Worm (Caenorhabditis elegans) whole organism, young adult: ENCODE results near the gene F44D12.10.

ENCODE experiments used
- B0019.2 ChIP-seq: fragments of 200-800 bp; sonication (Bioruptor generic); conservative IDR thresholded peaks from 2 replicates; pipeline ENCODE4 v1.3.6; 2022; ENCODE audit warnings: missing genetic modification reagents, missing genetic modification characterization, missing compliant biosample characterization
- F10E7.11 ChIP-seq: sonication (generic microtip); optimal IDR thresholded peaks from 2 replicates; lab custom pipeline; 2017; ENCODE audit warnings: mild to moderate bottlenecking, missing genetic modification characterization, moderate library complexity, missing compliant biosample characterization

DNA sequence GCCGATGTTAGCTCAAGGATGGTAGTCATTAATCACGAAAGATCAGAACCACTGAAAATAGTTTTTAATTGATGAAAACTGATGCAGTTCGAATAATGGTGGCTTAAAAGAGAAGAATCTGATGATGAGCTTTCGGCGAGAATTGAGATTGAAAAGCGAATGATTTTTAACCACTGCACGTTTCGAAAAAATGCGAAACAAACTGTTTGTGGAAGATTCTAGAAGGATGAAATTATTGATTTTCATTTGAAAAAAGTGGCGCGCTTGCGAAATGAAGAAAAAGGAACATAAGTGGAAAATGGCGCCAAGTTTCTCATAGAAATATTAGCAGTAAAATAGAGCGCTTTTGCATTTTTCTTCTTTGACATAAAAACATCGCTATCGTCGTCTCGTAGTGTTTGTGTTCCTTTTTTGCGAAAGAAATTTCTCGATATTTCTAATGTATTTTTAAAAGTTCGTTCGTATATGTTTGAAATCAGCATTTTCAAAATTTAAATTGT is 41.9 kb downstream of the F44D12.10 start, which contains the start of gene uba-1:
- no peak for TF ChIP-seq F10E7.11 (tag; lab: Kevin White, UChicago)
- peak; percentile 64; the same call in 1 of the 2 replicates for TF ChIP-seq B0019.2 (GFP tag; lab: Robert Waterston, UW)
